Worm (Caenorhabditis elegans) whole organism, L4 larva: ENCODE measurements around the gene F46F2.5.

ENCODE experiments used
- F26F4.8 ChIP-seq: fragments of 200-800 bp; sonication (Bioruptor generic); conservative IDR thresholded peaks from 2 replicates; pipeline ENCODE4 v1.3.6; 2022; ENCODE audit warnings: missing genetic modification characterization, missing compliant biosample characterization
- F49E8.2 ChIP-seq: sonication (generic microtip); optimal IDR thresholded peaks from 2 replicates; lab custom pipeline; 2016; ENCODE audit warnings: missing compliant biosample characterization, mild to moderate bottlenecking, missing genetic modification characterization, borderline replicate concordance
- Y48G9A.11 ChIP-seq: fragments of 200-800 bp; sonication (Bioruptor generic); IDR thresholded peaks from 2 replicates; pipeline ENCODE4 v1.3.6; 2022; ENCODE audit warnings: missing genetic modification reagents, missing genetic modification characterization, missing compliant biosample characterization
- ZK337.2 ChIP-seq: fragments of 200-800 bp; sonication (Bioruptor generic); IDR thresholded peaks from 2 replicates; pipeline ENCODE4 v1.3.6; 2022; ENCODE audit warnings: missing genetic modification reagents, missing genetic modification characterization, missing compliant biosample characterization
- aha-1 ChIP-seq: fragments of 150-350 bp; peaks from one replicate; lab custom pipeline; 2014; ENCODE audit warnings: missing biosample characterization, missing genetic modification characterization
- ceh-20 ChIP-seq: fragments of 200-800 bp; sonication (Bioruptor generic); IDR thresholded peaks from 2 replicates; pipeline ENCODE4 v1.3.6; 2022; ENCODE audit warnings: missing genetic modification reagents, missing genetic modification characterization, missing compliant biosample characterization
- ceh-28 ChIP-seq: fragments of 150-350 bp; optimal IDR thresholded peaks from 2 replicates; lab custom pipeline; 2014; ENCODE audit warnings: missing biosample characterization, missing genetic modification reagents, missing genetic modification characterization
- ceh-32 ChIP-seq: sonication (generic microtip); optimal IDR thresholded peaks from 2 replicates; lab custom pipeline; 2016; ENCODE audit warnings: mild to moderate bottlenecking, missing genetic modification characterization, missing compliant biosample characterization; ENCODE audit not compliant: poor library complexity
- ceh-44 ChIP-seq: fragments of 200-800 bp; sonication (Bioruptor generic); IDR thresholded peaks from 2 replicates; pipeline ENCODE4 v1.3.6; 2022; ENCODE audit warnings: missing genetic modification reagents, missing genetic modification characterization, missing compliant biosample characterization
- ctbp-1 ChIP-seq: fragments of 200-800 bp; sonication (Bioruptor generic); IDR thresholded peaks from 2 replicates; pipeline ENCODE4 v1.3.6; 2022; ENCODE audit warnings: missing genetic modification reagents, missing genetic modification characterization, missing compliant biosample characterization
- daf-19 ChIP-seq: fragments of 200-800 bp; sonication (Bioruptor generic); conservative IDR thresholded peaks from 2 replicates; pipeline ENCODE4 v1.3.6; 2022; ENCODE audit warnings: missing genetic modification characterization, missing compliant biosample characterization
- dmd-6 ChIP-seq: fragments of 200-800 bp; sonication (Bioruptor generic); IDR thresholded peaks from 2 replicates; pipeline ENCODE4 v1.3.6; 2022; ENCODE audit warnings: missing genetic modification reagents, missing genetic modification characterization, missing compliant biosample characterization
- dmd-8 ChIP-seq: fragments of 200-800 bp; sonication (Bioruptor generic); IDR thresholded peaks from 2 replicates; pipeline ENCODE4 v1.3.6; 2022; ENCODE audit warnings: missing genetic modification characterization, missing compliant biosample characterization
- dpl-1 ChIP-seq: fragments of 150-350 bp; optimal IDR thresholded peaks from 2 replicates; lab custom pipeline; 2014; ENCODE audit warnings: missing biosample characterization, missing genetic modification reagents, missing genetic modification characterization
- duxl-1 ChIP-seq: sonication (generic microtip); optimal IDR thresholded peaks from 2 replicates; lab custom pipeline; 2016; ENCODE audit warnings: mild to moderate bottlenecking, missing genetic modification characterization, moderate library complexity, missing compliant biosample characterization; ENCODE audit not compliant: poor library complexity
- egl-43 ChIP-seq: fragments of 200-800 bp; sonication (Bioruptor generic); IDR thresholded peaks from 2 replicates; pipeline ENCODE4 v1.3.6; 2022; ENCODE audit warnings: missing genetic modification reagents, missing genetic modification characterization, missing compliant biosample characterization
- hlh-11 ChIP-seq: fragments of 200-800 bp; sonication (Bioruptor generic); optimal IDR thresholded peaks from 2 replicates; lab custom pipeline; 2018; ENCODE audit warnings: mild to moderate bottlenecking, missing genetic modification characterization, missing compliant biosample characterization
- lim-7 ChIP-seq: fragments of 200-800 bp; sonication (Bioruptor generic); IDR thresholded peaks from 2 replicates; pipeline ENCODE4 v1.3.6; 2022; ENCODE audit warnings: missing genetic modification characterization, missing compliant biosample characterization
- lin-38 ChIP-seq: fragments of 200-800 bp; sonication (Bioruptor generic); IDR thresholded peaks from 2 replicates; pipeline ENCODE4 v1.3.6; 2022; ENCODE audit warnings: missing genetic modification reagents, missing genetic modification characterization, missing compliant biosample characterization
- lir-3 ChIP-seq: sonication (generic microtip); optimal IDR thresholded peaks from 2 replicates; lab custom pipeline; 2016; ENCODE audit warnings: mild to moderate bottlenecking, missing genetic modification characterization, missing compliant biosample characterization
- madf-5 ChIP-seq, 2 experiments: fragments of 200-800 bp; sonication (Bioruptor generic); IDR thresholded peaks; 2 replicates each; pipeline ENCODE4 v1.3.6; 2022; ENCODE audit warnings: missing compliant biosample characterization in 2 of 2, missing genetic modification characterization in 2 of 2
- madf-9 ChIP-seq: fragments of 200-800 bp; sonication (Bioruptor generic); conservative IDR thresholded peaks from 2 replicates; pipeline ENCODE4 v1.3.6; 2022; ENCODE audit warnings: missing genetic modification reagents, missing genetic modification characterization, missing compliant biosample characterization
- mdt-29 ChIP-seq: fragments of 200-800 bp; sonication (Bioruptor generic); IDR thresholded peaks from 2 replicates; pipeline ENCODE4 v1.3.6; 2022; ENCODE audit warnings: missing genetic modification reagents, missing genetic modification characterization, missing compliant biosample characterization
- mes-2 ChIP-seq: sonication (generic microtip); optimal IDR thresholded peaks from 2 replicates; lab custom pipeline; 2016; ENCODE audit warnings: missing genotype, mild to moderate bottlenecking, missing genetic modification characterization, missing compliant biosample characterization; ENCODE audit not compliant: poor library complexity, severe bottlenecking
- nhr-25 ChIP-seq: sonication (generic microtip); optimal IDR thresholded peaks from 2 replicates; lab custom pipeline; 2017; ENCODE audit warnings: missing genetic modification characterization, mild to moderate bottlenecking, missing compliant biosample characterization, antibody characterized with exemption, moderate library complexity, borderline replicate concordance; ENCODE audit not compliant: insufficient read depth
- nhr-41 ChIP-seq: fragments of 200-800 bp; sonication (Bioruptor generic); IDR thresholded peaks from 2 replicates; pipeline ENCODE4 v1.3.6; 2022; ENCODE audit warnings: missing genetic modification reagents, missing genetic modification characterization, missing compliant biosample characterization
- nhr-76 ChIP-seq: fragments of 150-350 bp; optimal IDR thresholded peaks from 2 replicates; lab custom pipeline; 2014; ENCODE audit warnings: missing biosample characterization, missing genetic modification characterization
- php-3 ChIP-seq: fragments of 200-800 bp; sonication (Bioruptor generic); IDR thresholded peaks from 2 replicates; pipeline ENCODE4 v1.3.6; 2022; ENCODE audit warnings: missing genetic modification reagents, missing genetic modification characterization, missing compliant biosample characterization
- saeg-2 ChIP-seq: fragments of 200-800 bp; sonication (Bioruptor generic); IDR thresholded peaks from 2 replicates; pipeline ENCODE4 v1.3.6; 2022; ENCODE audit warnings: missing genetic modification reagents, missing genetic modification characterization, missing compliant biosample characterization
- sdz-12 ChIP-seq: fragments of 200-800 bp; sonication (Bioruptor generic); optimal IDR thresholded peaks from 2 replicates; lab custom pipeline; 2018; ENCODE audit warnings: mild to moderate bottlenecking, missing genetic modification characterization, missing compliant biosample characterization
- set-16 ChIP-seq: fragments of 200-800 bp; sonication (Bioruptor generic); IDR thresholded peaks from 2 replicates; pipeline ENCODE4 v1.3.6; 2022; ENCODE audit warnings: missing genetic modification reagents, missing genetic modification characterization, missing compliant biosample characterization
- snpc-1.2 ChIP-seq: fragments of 200-800 bp; sonication (Bioruptor generic); IDR thresholded peaks from 2 replicates; pipeline ENCODE4 v1.3.6; 2022; ENCODE audit warnings: missing genetic modification reagents, missing genetic modification characterization, missing compliant biosample characterization
- spr-3 ChIP-seq: fragments of 200-800 bp; sonication (Bioruptor generic); optimal IDR thresholded peaks from 2 replicates; lab custom pipeline; 2018; ENCODE audit warnings: mild to moderate bottlenecking, missing genetic modification characterization, missing compliant biosample characterization
- tra-1 ChIP-seq: fragments of 200-800 bp; sonication (Bioruptor generic); IDR thresholded peaks from 2 replicates; pipeline ENCODE4 v1.3.6; 2022; ENCODE audit warnings: missing genetic modification reagents, missing genetic modification characterization, missing compliant biosample characterization
- unc-130 ChIP-seq: sonication (generic microtip); optimal IDR thresholded peaks from 2 replicates; lab custom pipeline; 2016; ENCODE audit warnings: missing genetic modification reagents, missing genetic modification characterization, missing compliant biosample characterization
- vab-7 ChIP-seq: fragments of 200-800 bp; sonication (Bioruptor generic); IDR thresholded peaks from 2 replicates; pipeline ENCODE4 v1.3.6; 2022; ENCODE audit warnings: missing genetic modification reagents, missing genetic modification characterization, missing compliant biosample characterization

Gene F46F2.5

ce11 chrX:15236036-15236435 is 26.5 kb upstream of the F46F2.5 start (continued):
- peak; percentile 57 for TF ChIP-seq lin-38 (GFP tag; lab: Robert Waterston, UW)
- no peak for TF ChIP-seq madf-9 (GFP tag; lab: Robert Waterston, UW)
- no peak for TF ChIP-seq nhr-76 (tag; lab: Kevin White, UChicago)
- no peak for TF ChIP-seq F49E8.2 (tag; lab: Kevin White, UChicago)
- TF ChIP-seq dpl-1 (GFP tag; lab: Kevin White, UChicago) = no peak
- no peak for TF ChIP-seq php-3 (GFP tag; lab: Robert Waterston, UW)
- TF ChIP-seq set-16 (GFP tag; lab: Robert Waterston, UW) = no peak; the same call in 1 of the 2 replicates
- TF ChIP-seq ceh-28 = no peak
- TF ChIP-seq lir-3 = no peak
- TF ChIP-seq ctbp-1 = peak; percentile 62; the same call in 1 of the 2 replicates
- no peak for TF ChIP-seq madf-5 (GFP tag; IDR thresholded peaks at IDR 0.05; lab: Robert Waterston, UW)
- no peak for TF ChIP-seq unc-130 (GFP tag; lab: Kevin White, UChicago)
- no peak for TF ChIP-seq nhr-41
- no peak for TF ChIP-seq sdz-12 (GFP tag; lab: Kevin White, UChicago)
- peak; percentile 53 for TF ChIP-seq egl-43 (GFP tag; lab: Robert Waterston, UW)

DNA sequence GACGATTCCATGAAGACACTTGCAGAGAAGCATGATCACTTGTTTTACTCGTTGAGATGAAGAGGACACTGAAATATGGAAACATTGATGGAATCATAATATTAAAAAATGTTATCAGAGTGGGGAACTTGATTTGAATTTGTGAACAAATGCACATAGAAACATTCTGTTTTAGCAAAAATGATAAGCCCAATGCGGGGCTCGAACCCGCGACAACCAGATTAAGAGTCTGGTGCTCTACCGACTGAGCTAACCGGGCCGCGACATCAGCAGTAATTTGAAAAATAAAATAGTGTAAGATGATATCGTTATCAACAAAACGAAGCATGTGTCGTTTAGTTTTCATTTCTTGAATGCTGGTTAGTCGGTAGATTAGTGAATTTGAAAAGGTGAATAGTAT is 21.4 kb upstream of the F46F2.5 start:
- peak; percentile 60; the same call in 1 of the 2 replicates for TF ChIP-seq ceh-44 (GFP tag; lab: Robert Waterston, UW)
- TF ChIP-seq ZK337.2 = 0 out of 2 replicates have a peak, but pooled peaks have one; percentile 10
- TF ChIP-seq spr-3 (GFP tag; lab: Kevin White, UChicago) = no peak
- 0 out of 2 replicates have a peak, but pooled peaks have one; percentile 23 for TF ChIP-seq tra-1 (GFP tag; lab: Robert Waterston, UW)
- peak; percentile 22 for TF ChIP-seq mes-2
- TF ChIP-seq hlh-11 (tag; lab: Kevin White, UChicago) = no peak
- TF ChIP-seq vab-7 (GFP tag; lab: Robert Waterston, UW) = 0 out of 2 replicates have a peak, but pooled peaks have one; percentile 38
- TF ChIP-seq F26F4.8 = peak; percentile 59; the same call in 1 of the 2 replicates
- TF ChIP-seq Y48G9A.11 = peak; percentile 53; the same call in 1 of the 2 replicates
- TF ChIP-seq egl-43 (GFP tag; lab: Robert Waterston, UW) = peak; percentile 77
- TF ChIP-seq lim-7 (GFP tag; lab: Robert Waterston, UW) = peak; percentile 68; the same call in 1 of the 2 replicates
- TF ChIP-seq mdt-29 (GFP tag; lab: Robert Waterston, UW) = no peak
- TF ChIP-seq snpc-1.2 (GFP tag; lab: Robert Waterston, UW) = peak; percentile 76
- TF ChIP-seq dmd-6 (GFP tag; lab: Robert Waterston, UW) = peak; percentile 49
- 0 out of 2 replicates have a peak, but pooled peaks have one; percentile 32 for TF ChIP-seq daf-19 (GFP tag; lab: Robert Waterston, UW)
- no peak for TF ChIP-seq dmd-8 (GFP tag; lab: Robert Waterston, UW)

DNA sequence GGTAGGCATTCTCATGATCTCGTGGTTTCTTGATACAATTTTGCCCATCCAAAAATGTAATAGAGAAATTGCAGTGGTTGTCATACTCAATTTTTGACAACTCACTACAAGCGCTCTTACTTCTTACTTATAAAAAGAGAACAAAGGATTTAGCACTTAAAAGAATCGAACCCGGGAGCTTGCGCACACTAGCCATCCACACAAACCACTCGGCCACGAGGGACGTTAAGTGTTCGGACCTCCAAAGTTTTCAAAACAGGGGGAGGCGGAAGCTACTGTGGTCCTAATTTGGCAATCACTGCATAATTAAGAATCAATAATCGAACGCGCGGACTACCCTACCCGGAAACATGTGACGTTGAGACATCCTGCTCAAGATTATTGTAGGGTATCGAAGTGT is 19.8 kb upstream of the F46F2.5 start:
- no peak for TF ChIP-seq saeg-2 (GFP tag; lab: Robert Waterston, UW)
- no peak for TF ChIP-seq ceh-20
- TF ChIP-seq nhr-25 (tag; lab: Kevin White, UChicago) = no peak
- TF ChIP-seq lim-7 (GFP tag; lab: Robert Waterston, UW) = peak; percentile 55; the same call in 1 of the 2 replicates
- TF ChIP-seq mdt-29 (GFP tag; lab: Robert Waterston, UW) = 0 out of 2 replicates have a peak, but pooled peaks have one; percentile 40
- TF ChIP-seq duxl-1 (tag; lab: Kevin White, UChicago) = no peak
- no peak for TF ChIP-seq aha-1
- TF ChIP-seq vab-7 (GFP tag; lab: Robert Waterston, UW) = peak; percentile 54; the same call in 1 of the 2 replicates
- no peak for TF ChIP-seq ceh-32
- TF ChIP-seq snpc-1.2 (GFP tag; lab: Robert Waterston, UW) = peak; percentile 70; the same call in 1 of the 2 replicates
